Fruit fly (Drosophila melanogaster) whole organism, embryonic: ENCODE data around the gene CG13039.

ENCODE experiments used
- Abd-B ChIP-seq: fragments of 200-800 bp; sonication (Bioruptor generic); optimal IDR thresholded peaks from 2 replicates; lab custom pipeline; 2018; ENCODE audit warnings: missing biosample characterization, mild to moderate bottlenecking, missing genetic modification characterization, moderate library complexity
- Atf3 ChIP-seq: fragments of 200-800 bp; sonication (Bioruptor generic); optimal IDR thresholded peaks from 3 replicates; lab custom pipeline; 2016; ENCODE audit warnings: missing biosample characterization, missing genetic modification characterization
- CG12659 ChIP-seq: fragments of 200-800 bp; sonication (Bioruptor generic); optimal IDR thresholded peaks from 3 replicates; lab custom pipeline; 2017; ENCODE audit warnings: mild to moderate bottlenecking, missing biosample characterization, missing genetic modification reagents, missing genetic modification characterization
- CG12744 ChIP-seq: fragments of 200-800 bp; sonication (Bioruptor generic); optimal IDR thresholded peaks from 2 replicates; lab custom pipeline; 2016; ENCODE audit warnings: missing biosample characterization, missing genetic modification characterization
- CG12769 ChIP-seq: fragments of 200-800 bp; sonication (Bioruptor generic); optimal IDR thresholded peaks from 2 replicates; lab custom pipeline; 2019; ENCODE audit warnings: missing biosample characterization, mild to moderate bottlenecking, missing genetic modification characterization, moderate library complexity
- CG13287 ChIP-seq: fragments of 200-800 bp; sonication (Bioruptor generic); IDR thresholded peaks from 2 replicates; pipeline ENCODE4 v1.3.6; 2022; ENCODE audit warnings: missing biosample characterization, missing genetic modification characterization; ENCODE audit not compliant: partially characterized antibody
- CG17361 ChIP-seq: fragments of 200-800 bp; sonication (Bioruptor generic); IDR thresholded peaks from 3 replicates; pipeline ENCODE4 v1.3.6; 2022; ENCODE audit warnings: missing biosample characterization, missing genetic modification characterization
- CG18619 ChIP-seq: fragments of 200-800 bp; sonication (Bioruptor generic); optimal IDR thresholded peaks from 3 replicates; lab custom pipeline; 2017; ENCODE audit warnings: missing biosample characterization, mild to moderate bottlenecking, missing genetic modification characterization
- CG3407 ChIP-seq: fragments of 200-800 bp; sonication (Bioruptor generic); optimal IDR thresholded peaks from 2 replicates; lab custom pipeline; 2018; ENCODE audit warnings: missing biosample characterization, mild to moderate bottlenecking, missing genetic modification characterization
- CG4424 ChIP-seq: fragments of 200-800 bp; sonication (Bioruptor generic); optimal IDR thresholded peaks from 3 replicates; lab custom pipeline; 2016; ENCODE audit warnings: missing biosample characterization, missing genetic modification characterization
- CG4617 ChIP-seq: fragments of 200-800 bp; sonication (Bioruptor generic); optimal IDR thresholded peaks from 3 replicates; lab custom pipeline; 2016; ENCODE audit warnings: missing biosample characterization, missing genetic modification characterization, borderline replicate concordance
- CG4730 ChIP-seq: fragments of 200-800 bp; sonication (Bioruptor generic); IDR thresholded peaks from 2 replicates; pipeline ENCODE4 v1.3.6; 2022; ENCODE audit warnings: missing biosample characterization, missing genetic modification characterization
- CG4820 ChIP-seq: fragments of 200-800 bp; sonication (Bioruptor generic); optimal IDR thresholded peaks from 3 replicates; lab custom pipeline; 2016; ENCODE audit warnings: missing biosample characterization, missing genetic modification characterization
- CG5953 ChIP-seq: fragments of 200-800 bp; sonication (Bioruptor generic); IDR thresholded peaks from 2 replicates; pipeline ENCODE4 v1.3.6; 2022; ENCODE audit warnings: missing biosample characterization, missing genetic modification characterization
- CG6765 ChIP-seq: fragments of 200-800 bp; sonication (Bioruptor generic); optimal IDR thresholded peaks from 3 replicates; lab custom pipeline; 2017; ENCODE audit warnings: missing biosample characterization, mild to moderate bottlenecking, missing genetic modification characterization
- CG6791 ChIP-seq: fragments of 200-800 bp; sonication (Bioruptor generic); IDR thresholded peaks from 3 replicates; pipeline ENCODE4 v1.3.6; 2022; ENCODE audit warnings: missing biosample characterization, missing genetic modification characterization; ENCODE audit not compliant: partially characterized antibody
- CG8388 ChIP-seq: fragments of 200-800 bp; sonication (Bioruptor generic); optimal IDR thresholded peaks from 2 replicates; lab custom pipeline; 2019; ENCODE audit warnings: missing biosample characterization, mild to moderate bottlenecking, missing genetic modification characterization, moderate library complexity
- CG9215 ChIP-seq: fragments of 200-800 bp; sonication (Bioruptor generic); IDR thresholded peaks from 2 replicates; pipeline ENCODE4 v1.3.6; 2022; ENCODE audit warnings: missing biosample characterization, missing genetic modification characterization
- CG9727 ChIP-seq: fragments of 200-800 bp; sonication (Bioruptor generic); optimal IDR thresholded peaks from 3 replicates; lab custom pipeline; 2017; ENCODE audit warnings: missing biosample characterization, mild to moderate bottlenecking, missing genetic modification characterization
- Dll ChIP-seq: fragments of 200-800 bp; sonication (Bioruptor generic); IDR thresholded peaks from 4 replicates; pipeline ENCODE4 v1.3.6; 2022; ENCODE audit warnings: missing biosample characterization, missing genetic modification characterization; ENCODE audit not compliant: partially characterized antibody
- Dp ChIP-seq: fragments of 200-800 bp; sonication (Bioruptor generic); optimal IDR thresholded peaks from 2 replicates; lab custom pipeline; 2018; ENCODE audit warnings: missing biosample characterization, mild to moderate bottlenecking, missing genetic modification characterization, moderate library complexity
- E2f2 ChIP-seq: fragments of 200-800 bp; sonication (Bioruptor generic); IDR thresholded peaks from 2 replicates; pipeline ENCODE4 v1.3.6; 2022; ENCODE audit warnings: missing biosample characterization, missing genetic modification characterization
- Hr39 ChIP-seq: fragments of >200 bp; optimal IDR thresholded peaks from 2 replicates; lab custom pipeline; 2017
- MBD-R2 ChIP-seq: fragments of 200-800 bp; sonication (Bioruptor generic); IDR thresholded peaks from 2 replicates; pipeline ENCODE4 v1.3.6; 2022; ENCODE audit warnings: missing biosample characterization, missing genetic modification characterization
- MESR4 ChIP-seq: fragments of 200-800 bp; sonication (Bioruptor generic); optimal IDR thresholded peaks from 2 replicates; lab custom pipeline; 2018; ENCODE audit warnings: missing biosample characterization, mild to moderate bottlenecking, missing genetic modification characterization, moderate library complexity
- Med ChIP-seq: fragments of 200-800 bp; sonication (Bioruptor generic); peaks from one replicate; lab custom pipeline; 2016; ENCODE audit warnings: missing biosample characterization, missing genetic modification characterization, mild to moderate bottlenecking, inconsistent platforms, moderate library complexity
- Myb ChIP-seq: fragments of 200-800 bp; sonication (Bioruptor generic); optimal IDR thresholded peaks from 2 replicates; lab custom pipeline; 2016; ENCODE audit warnings: missing biosample characterization, missing genetic modification characterization
- Pdp1 ChIP-seq, 2 experiments: fragments of 200-800 bp; sonication (Bioruptor generic); optimal IDR thresholded peaks; 3 replicates each; lab custom pipeline; 2016; ENCODE audit warnings: missing biosample characterization in 2 of 2, missing genetic modification characterization in 2 of 2, mild to moderate bottlenecking in 1 of 2, moderate library complexity in 1 of 2
- Ssrp ChIP-seq: fragments of 200-800 bp; sonication (Bioruptor generic); optimal IDR thresholded peaks from 2 replicates; lab custom pipeline; 2018; ENCODE audit warnings: missing biosample characterization, mild to moderate bottlenecking, missing genetic modification characterization, moderate library complexity
- Tbp ChIP-seq: fragments of >200 bp; optimal IDR thresholded peaks from 2 replicates; lab custom pipeline; 2018; ENCODE audit warnings: missing biosample characterization, missing genetic modification characterization
- YL-1 ChIP-seq: fragments of 200-800 bp; sonication (Bioruptor generic); optimal IDR thresholded peaks from 3 replicates; lab custom pipeline; 2017; ENCODE audit warnings: missing biosample characterization, mild to moderate bottlenecking, missing genetic modification characterization
- abd-A ChIP-seq: fragments of 200-800 bp; sonication (Bioruptor generic); optimal IDR thresholded peaks from 3 replicates; lab custom pipeline; 2019; ENCODE audit warnings: missing biosample characterization, mild to moderate bottlenecking, missing genetic modification characterization, moderate library complexity
- amos ChIP-seq: fragments of 200-800 bp; sonication (Bioruptor generic); IDR thresholded peaks from 2 replicates; pipeline ENCODE4 v1.3.6; 2022; ENCODE audit warnings: missing biosample characterization, missing genetic modification characterization; ENCODE audit not compliant: partially characterized antibody
- chinmo ChIP-seq: fragments of 200-800 bp; sonication (Bioruptor generic); IDR thresholded peaks from 4 replicates; pipeline ENCODE4 v1.3.6; 2022; ENCODE audit warnings: missing biosample characterization, missing genetic modification characterization; ENCODE audit not compliant: partially characterized antibody
- crp ChIP-seq, 2 experiments: fragments of 200-800 bp; sonication (Bioruptor generic); optimal IDR thresholded peaks; 2 replicates in 1 of 2; 3 replicates in 1 of 2; lab custom pipeline; 2017; ENCODE audit warnings: missing biosample characterization in 2 of 2, missing genetic modification characterization in 2 of 2, mild to moderate bottlenecking in 1 of 2, moderate library complexity in 1 of 2
- dysf ChIP-seq: fragments of 200-800 bp; sonication (Bioruptor generic); IDR thresholded peaks from 3 replicates; pipeline ENCODE4 v1.3.6; 2022; ENCODE audit warnings: missing biosample characterization, missing genetic modification characterization
- fd64A ChIP-seq: fragments of 200-800 bp; sonication (Bioruptor generic); optimal IDR thresholded peaks from 3 replicates; lab custom pipeline; 2018; ENCODE audit warnings: missing biosample characterization, mild to moderate bottlenecking, missing genetic modification characterization
- gcm ChIP-seq: fragments of 200-800 bp; sonication (Bioruptor generic); optimal IDR thresholded peaks from 2 replicates; lab custom pipeline; 2019; ENCODE audit warnings: missing biosample characterization, mild to moderate bottlenecking, missing genetic modification characterization, moderate library complexity
- grau ChIP-seq: fragments of 200-800 bp; optimal IDR thresholded peaks from 3 replicates; lab custom pipeline; 2019; ENCODE audit warnings: missing biosample characterization, mild to moderate bottlenecking, missing genetic modification characterization, moderate library complexity
- lbe ChIP-seq: fragments of 200-800 bp; sonication (Bioruptor generic); optimal IDR thresholded peaks from 2 replicates; lab custom pipeline; 2016; ENCODE audit warnings: missing biosample characterization, mild to moderate bottlenecking, missing genetic modification characterization
- pzg ChIP-seq: fragments of 200-800 bp; sonication (Bioruptor generic); optimal IDR thresholded peaks from 3 replicates; lab custom pipeline; 2018; ENCODE audit warnings: missing biosample characterization, mild to moderate bottlenecking, missing genetic modification characterization, moderate library complexity
- rib ChIP-seq: fragments of 200-800 bp; sonication (Bioruptor generic); IDR thresholded peaks from 2 replicates; pipeline ENCODE4 v1.3.6; 2022; ENCODE audit warnings: missing biosample characterization, missing genetic modification characterization
- row ChIP-seq: fragments of 200-800 bp; sonication (Bioruptor generic); IDR thresholded peaks from 3 replicates; pipeline ENCODE4 v1.3.6; 2022; ENCODE audit warnings: missing biosample characterization, missing genetic modification characterization
- schlank ChIP-seq: fragments of 200-800 bp; sonication (Bioruptor generic); optimal IDR thresholded peaks from 2 replicates; lab custom pipeline; 2018; ENCODE audit warnings: missing biosample characterization, mild to moderate bottlenecking, missing genetic modification characterization
- sima ChIP-seq: fragments of 200-800 bp; sonication (Bioruptor generic); optimal IDR thresholded peaks from 2 replicates; lab custom pipeline; 2016; ENCODE audit warnings: missing biosample characterization, missing genetic modification characterization
- stwl ChIP-seq: fragments of 200-800 bp; sonication (Bioruptor generic); optimal IDR thresholded peaks from 3 replicates; lab custom pipeline; 2018; ENCODE audit warnings: missing biosample characterization, mild to moderate bottlenecking, missing genetic modification characterization, moderate library complexity
- tgo ChIP-seq: fragments of 200-800 bp; sonication (Bioruptor generic); IDR thresholded peaks from 3 replicates; pipeline ENCODE4 v1.3.6; 2022; ENCODE audit warnings: missing biosample characterization, missing genetic modification characterization
- trem ChIP-seq: fragments of 200-800 bp; optimal IDR thresholded peaks from 3 replicates; lab custom pipeline; 2019; ENCODE audit warnings: missing biosample characterization, mild to moderate bottlenecking, missing genetic modification characterization, moderate library complexity
- trh ChIP-seq: fragments of 200-800 bp; sonication (Bioruptor generic); optimal IDR thresholded peaks from 2 replicates; lab custom pipeline; 2016; ENCODE audit warnings: missing biosample characterization, missing genetic modification characterization
- unpg ChIP-seq: fragments of 200-800 bp; sonication (Bioruptor generic); optimal IDR thresholded peaks from 3 replicates; lab custom pipeline; 2018; ENCODE audit warnings: missing biosample characterization, mild to moderate bottlenecking, missing genetic modification characterization, moderate library complexity
- wdn ChIP-seq: fragments of 200-800 bp; sonication (Bioruptor generic); IDR thresholded peaks from 2 replicates; pipeline ENCODE4 v1.3.6; 2022; ENCODE audit warnings: missing biosample characterization, missing genetic modification characterization

The CG13039 gene

dm6 chr3L:16347914-16348313, 21.4 kb upstream of the CG13039 start, which contains the start of gene mRpS34:
TSS of gene mRpS34 (plus strand) at chr3L:16348074.
- no peak for TF ChIP-seq tgo (GFP tag; lab: Robert Waterston, UW)
- TF ChIP-seq Myb (GFP tag; lab: Kevin White, UChicago) = peak; percentile 89
- TF ChIP-seq Abd-B (GFP tag; lab: Kevin White, UChicago) = no peak
- TF ChIP-seq unpg (GFP tag; lab: Kevin White, UChicago) = no peak
- peak; percentile 81 for TF ChIP-seq MESR4 (GFP tag; lab: Kevin White, UChicago)
- peak; percentile 39 for TF ChIP-seq Med (GFP tag; lab: Kevin White, UChicago)
- TF ChIP-seq CG6765 (GFP tag; lab: Kevin White, UChicago) = no peak
- TF ChIP-seq abd-A (tag; lab: Kevin White, UChicago) = no peak
- no peak for TF ChIP-seq Hr39 (lab: Kevin White, UChicago)
- TF ChIP-seq sima (GFP tag; lab: Kevin White, UChicago) = no peak
- TF ChIP-seq CG6791 = peak; percentile 23; the same call in 1 of the 3 replicates
- TF ChIP-seq CG13287 (GFP tag; lab: Robert Waterston, UW) = peak; percentile 36
- TF ChIP-seq CG3407 = no peak
- no peak for TF ChIP-seq Ssrp
- no peak for TF ChIP-seq CG5953 (GFP tag; lab: Robert Waterston, UW)
- TF ChIP-seq gcm = no peak
- no peak for TF ChIP-seq fd64A
- peak; percentile 53; the same call in 1 of the 4 replicates for TF ChIP-seq Dll (GFP tag; lab: Robert Waterston, UW)
- TF ChIP-seq CG9215 (GFP tag; lab: Robert Waterston, UW) = peak; percentile 90
- no peak for TF ChIP-seq CG12744 (GFP tag; lab: Kevin White, UChicago)
- TF ChIP-seq Pdp1 (GFP tag; optimal IDR thresholded peaks at IDR 0.05; lab: Kevin White, UChicago) = peak in 1 of 2 experiments; percentile 85
- peak; percentile 51 for TF ChIP-seq YL-1 (GFP tag; lab: Kevin White, UChicago)
- TF ChIP-seq wdn (GFP tag; lab: Robert Waterston, UW) = no peak
- no peak for TF ChIP-seq CG4424
- peak; percentile 52 for TF ChIP-seq CG4617
- TF ChIP-seq schlank (tag; lab: Kevin White, UChicago) = no peak
- TF ChIP-seq CG12769 = no peak
- no peak for TF ChIP-seq CG4820 (GFP tag; lab: Kevin White, UChicago)
- no peak for TF ChIP-seq row
- peak; percentile 46 for TF ChIP-seq pzg (GFP tag; lab: Kevin White, UChicago)
- TF ChIP-seq grau (tag; lab: Kevin White, UChicago) = no peak
- TF ChIP-seq stwl = peak; percentile 55
- 0 out of 4 replicates have a peak, but pooled peaks have one; percentile 27 for TF ChIP-seq chinmo
- no peak for TF ChIP-seq CG12659
- TF ChIP-seq amos = no peak
- no peak for TF ChIP-seq lbe (GFP tag; lab: Kevin White, UChicago)
- peak; percentile 63 for TF ChIP-seq trem (tag; lab: Kevin White, UChicago)
- peak; percentile 66 for TF ChIP-seq E2f2 (GFP tag; lab: Robert Waterston, UW)
- TF ChIP-seq Atf3 = no peak
- no peak for TF ChIP-seq CG8388 (GFP tag; lab: Kevin White, UChicago)
- no peak for TF ChIP-seq dysf (GFP tag; lab: Robert Waterston, UW)
- TF ChIP-seq Tbp (GFP tag; lab: Kevin White, UChicago) = no peak
- TF ChIP-seq MBD-R2 (GFP tag; lab: Robert Waterston, UW) = peak; percentile 74
- no peak for TF ChIP-seq rib (GFP tag; lab: Robert Waterston, UW)
- peak; percentile 31 to 87 for TF ChIP-seq crp (GFP tag; optimal IDR thresholded peaks at IDR 0.05; lab: Kevin White, UChicago)
- no peak for TF ChIP-seq CG17361 (GFP tag; lab: Robert Waterston, UW)
- TF ChIP-seq CG18619 = no peak
- TF ChIP-seq Dp (GFP tag; lab: Kevin White, UChicago) = peak; percentile 66
- no peak for TF ChIP-seq trh (GFP tag; lab: Kevin White, UChicago)
- TF ChIP-seq CG9727 (GFP tag; lab: Kevin White, UChicago) = no peak
- no peak for TF ChIP-seq CG4730 (GFP tag; lab: Robert Waterston, UW)
